Worm (Caenorhabditis elegans) whole organism, young adult: ENCODE measurements around the gene cope-1.

Source experiments
- B0019.2 ChIP-seq: fragments of 200-800 bp; sonication (Bioruptor generic); conservative IDR thresholded peaks from 2 replicates; pipeline ENCODE4 v1.3.6; 2022; ENCODE audit warnings: missing genetic modification reagents, missing genetic modification characterization, missing compliant biosample characterization
- B0261.1 ChIP-seq: sonication (generic microtip); optimal IDR thresholded peaks from 2 replicates; lab custom pipeline; 2016; ENCODE audit warnings: mild to moderate bottlenecking, missing genetic modification characterization, moderate library complexity, missing compliant biosample characterization
- B0336.3 ChIP-seq: fragments of 200-800 bp; sonication (Bioruptor generic); IDR thresholded peaks from 2 replicates; pipeline ENCODE4 v1.3.6; 2022; ENCODE audit warnings: missing genetic modification characterization, missing compliant biosample characterization
- C17E4.6 ChIP-seq: fragments of 200-800 bp; sonication (Bioruptor generic); IDR thresholded peaks from 2 replicates; pipeline ENCODE4 v1.3.6; 2022; ENCODE audit warnings: missing genetic modification reagents, missing genetic modification characterization, missing compliant biosample characterization
- F37B4.10 ChIP-seq: fragments of 200-800 bp; sonication (Bioruptor generic); IDR thresholded peaks from 2 replicates; pipeline ENCODE4 v1.3.6; 2022; ENCODE audit warnings: missing genetic modification characterization, missing compliant biosample characterization
- F57A8.1 ChIP-seq: fragments of 200-800 bp; sonication (Bioruptor generic); optimal IDR thresholded peaks from 2 replicates; lab custom pipeline; 2018; ENCODE audit warnings: mild to moderate bottlenecking, missing genetic modification characterization, moderate library complexity, missing compliant biosample characterization
- F57C9.4 ChIP-seq: sonication (generic microtip); optimal IDR thresholded peaks from 2 replicates; lab custom pipeline; 2017; ENCODE audit warnings: mild to moderate bottlenecking, missing genetic modification characterization, missing compliant biosample characterization
- T07F8.4 ChIP-seq: sonication (generic microtip); optimal IDR thresholded peaks from 2 replicates; lab custom pipeline; 2016; ENCODE audit warnings: mild to moderate bottlenecking, missing genetic modification characterization, moderate library complexity, missing compliant biosample characterization
- Y79H2A.3 ChIP-seq: fragments of 200-800 bp; sonication (Bioruptor generic); conservative IDR thresholded peaks from 2 replicates; pipeline ENCODE4 v1.3.6; 2022; ENCODE audit warnings: missing genetic modification reagents, missing genetic modification characterization, missing compliant biosample characterization
- ZK185.1 ChIP-seq: sonication (generic microtip); optimal IDR thresholded peaks from 2 replicates; lab custom pipeline; 2016; ENCODE audit warnings: mild to moderate bottlenecking, missing genetic modification characterization, missing compliant biosample characterization; ENCODE audit not compliant: poor library complexity, severe bottlenecking
- aptf-2 ChIP-seq: fragments of 200-800 bp; sonication (Bioruptor generic); conservative IDR thresholded peaks from 2 replicates; pipeline ENCODE4 v1.3.6; 2022; ENCODE audit warnings: missing genetic modification reagents, missing genetic modification characterization, missing compliant biosample characterization
- attf-6 ChIP-seq: fragments of 200-800 bp; sonication (Bioruptor generic); IDR thresholded peaks from 2 replicates; pipeline ENCODE4 v1.3.6; 2022; ENCODE audit warnings: missing genetic modification reagents, missing genetic modification characterization, missing compliant biosample characterization
- bed-2 ChIP-seq: fragments of 200-800 bp; sonication (Bioruptor generic); IDR thresholded peaks from 2 replicates; pipeline ENCODE4 v1.3.6; 2022; ENCODE audit warnings: missing genetic modification reagents, missing genetic modification characterization, missing compliant biosample characterization
- cebp-1 ChIP-seq, 2 experiments: fragments of 200-800 bp in 1 of 2; sonication (Bioruptor generic) in 1 of 2; sonication (generic microtip) in 1 of 2; IDR thresholded peaks in 1 of 2; optimal IDR thresholded peaks in 1 of 2; 2 replicates each; pipeline versions ENCODE4 v1.3.6 to Lab custom; 2017 to 2022; ENCODE audit warnings: missing compliant biosample characterization in 2 of 2, missing genetic modification characterization in 2 of 2, mild to moderate bottlenecking in 1 of 2, missing genetic modification reagents in 1 of 2, moderate library complexity in 1 of 2
- ceh-27 ChIP-seq: fragments of 200-800 bp; sonication (Bioruptor generic); optimal IDR thresholded peaks from 2 replicates; lab custom pipeline; 2018; ENCODE audit warnings: mild to moderate bottlenecking, missing genetic modification characterization, moderate library complexity, missing compliant biosample characterization
- ceh-79 ChIP-seq: sonication (generic microtip); optimal IDR thresholded peaks from 2 replicates; lab custom pipeline; 2017; ENCODE audit warnings: mild to moderate bottlenecking, missing genetic modification characterization, missing compliant biosample characterization
- die-1 ChIP-seq: sonication (generic microtip); optimal IDR thresholded peaks from 2 replicates; lab custom pipeline; 2016; ENCODE audit warnings: missing genotype, mild to moderate bottlenecking, missing genetic modification characterization, missing compliant biosample characterization
- dox-1 ChIP-seq: fragments of 200-800 bp; sonication (Bioruptor generic); IDR thresholded peaks from 2 replicates; pipeline ENCODE4 v1.3.6; 2022; ENCODE audit warnings: missing genetic modification reagents, missing genetic modification characterization, missing compliant biosample characterization
- egl-44 ChIP-seq: fragments of 200-800 bp; sonication (Bioruptor generic); IDR thresholded peaks from 2 replicates; pipeline ENCODE4 v1.3.6; 2022; ENCODE audit warnings: missing genetic modification reagents, missing genetic modification characterization, missing compliant biosample characterization
- ekl-4 ChIP-seq: fragments of 200-800 bp; sonication (Bioruptor generic); IDR thresholded peaks from 2 replicates; pipeline ENCODE4 v1.3.6; 2022; ENCODE audit warnings: missing genetic modification reagents, missing genetic modification characterization, missing compliant biosample characterization
- gei-17 ChIP-seq: fragments of 200-800 bp; sonication (Bioruptor generic); optimal IDR thresholded peaks from 2 replicates; lab custom pipeline; 2018; ENCODE audit warnings: mild to moderate bottlenecking, missing genetic modification characterization, missing compliant biosample characterization
- hrde-1 ChIP-seq: sonication (generic microtip); optimal IDR thresholded peaks from 2 replicates; lab custom pipeline; 2016; ENCODE audit warnings: missing genetic modification characterization, mild to moderate bottlenecking, missing compliant biosample characterization, moderate library complexity, missing genotype, missing genetic modification reagents, borderline replicate concordance
- let-526 ChIP-seq: fragments of 200-800 bp; sonication (Bioruptor generic); IDR thresholded peaks from 2 replicates; pipeline ENCODE4 v1.3.6; 2022; ENCODE audit warnings: missing genetic modification reagents, missing genetic modification characterization, missing compliant biosample characterization
- lin-35 ChIP-seq, 3 experiments: fragments of 150-350 bp in 2 of 3; sonication (generic microtip) in 1 of 3; optimal IDR thresholded peaks; 2 replicates each; lab custom pipeline; 2014 to 2018; ENCODE audit warnings: missing biosample characterization in 3 of 3, missing genetic modification characterization in 3 of 3, missing genetic modification reagents in 3 of 3
- lin-54 ChIP-seq: fragments of 200-800 bp; sonication (Bioruptor generic); optimal IDR thresholded peaks from 2 replicates; lab custom pipeline; 2018; ENCODE audit warnings: mild to moderate bottlenecking, missing genetic modification characterization, missing compliant biosample characterization
- lsl-1 ChIP-seq: fragments of 200-800 bp; sonication (Bioruptor generic); optimal IDR thresholded peaks from 2 replicates; lab custom pipeline; 2018; ENCODE audit warnings: mild to moderate bottlenecking, missing genetic modification characterization, moderate library complexity, missing compliant biosample characterization
- lsy-27 ChIP-seq: sonication (generic microtip); optimal IDR thresholded peaks from 2 replicates; lab custom pipeline; 2017; ENCODE audit warnings: missing genetic modification characterization, mild to moderate bottlenecking, missing compliant biosample characterization, antibody characterized with exemption, missing genotype, borderline replicate concordance; ENCODE audit not compliant: insufficient read depth
- madf-3 ChIP-seq: fragments of 200-800 bp; sonication (Bioruptor generic); IDR thresholded peaks from 2 replicates; pipeline ENCODE4 v1.3.6; 2022; ENCODE audit warnings: missing genetic modification reagents, missing genetic modification characterization, missing compliant biosample characterization
- madf-6 ChIP-seq: fragments of 200-800 bp; sonication (Bioruptor generic); IDR thresholded peaks from 2 replicates; pipeline ENCODE4 v1.3.6; 2022; ENCODE audit warnings: missing genetic modification reagents, missing genetic modification characterization, missing compliant biosample characterization
- madf-8 ChIP-seq: fragments of 200-800 bp; sonication (Bioruptor generic); conservative IDR thresholded peaks from 2 replicates; pipeline ENCODE4 v1.3.6; 2022; ENCODE audit warnings: missing genetic modification reagents, missing genetic modification characterization, missing compliant biosample characterization
- mcd-1 ChIP-seq: fragments of 200-800 bp; sonication (Bioruptor generic); IDR thresholded peaks from 2 replicates; pipeline ENCODE4 v1.3.6; 2022; ENCODE audit warnings: missing genetic modification reagents, missing genetic modification characterization, missing compliant biosample characterization
- nfya-1 ChIP-seq: sonication (generic microtip); optimal IDR thresholded peaks from 2 replicates; lab custom pipeline; 2017; ENCODE audit warnings: antibody characterized with exemption, missing compliant biosample characterization, missing genetic modification characterization, borderline replicate concordance; ENCODE audit not compliant: insufficient read depth
- nhr-120 ChIP-seq: fragments of 200-800 bp; sonication (Bioruptor generic); IDR thresholded peaks from 2 replicates; pipeline ENCODE4 v1.3.6; 2022; ENCODE audit warnings: missing genetic modification characterization, missing compliant biosample characterization
- nhr-179 ChIP-seq: sonication (generic microtip); optimal IDR thresholded peaks from 2 replicates; lab custom pipeline; 2016; ENCODE audit warnings: mild to moderate bottlenecking, missing genetic modification characterization, missing compliant biosample characterization
- nhr-27 ChIP-seq: fragments of 200-800 bp; sonication (Bioruptor generic); optimal IDR thresholded peaks from 2 replicates; lab custom pipeline; 2018; ENCODE audit warnings: mild to moderate bottlenecking, missing genetic modification characterization, moderate library complexity, missing compliant biosample characterization
- pbrm-1 ChIP-seq: fragments of 200-800 bp; sonication (Bioruptor generic); IDR thresholded peaks from 2 replicates; pipeline ENCODE4 v1.3.6; 2022; ENCODE audit warnings: missing genetic modification reagents, missing genetic modification characterization, missing compliant biosample characterization
- pha-4 ChIP-seq: fragments of 150-350 bp; sonication (generic microtip); optimal IDR thresholded peaks from 2 replicates; lab custom pipeline; 2014; ENCODE audit warnings: missing biosample characterization, missing genetic modification reagents, missing genetic modification characterization
- rcor-1 ChIP-seq: fragments of 200-800 bp; sonication (Bioruptor generic); IDR thresholded peaks from 2 replicates; pipeline ENCODE4 v1.3.6; 2022; ENCODE audit warnings: missing genetic modification reagents, missing genetic modification characterization, missing compliant biosample characterization
- rec-8 ChIP-seq, 2 experiments: sonication (generic microtip); optimal IDR thresholded peaks; 2 replicates each; lab custom pipeline; 2016; ENCODE audit warnings: mild to moderate bottlenecking in 2 of 2, missing genetic modification characterization in 2 of 2, missing genetic modification reagents in 2 of 2, missing genotype in 2 of 2, missing biosample characterization in 1 of 2, missing compliant biosample characterization in 1 of 2, moderate library complexity in 1 of 2
- rpc-1 ChIP-seq, 2 experiments: fragments of 150-350 bp in 1 of 2; sonication (generic microtip) in 1 of 2; optimal IDR thresholded peaks; 2 replicates each; lab custom pipeline; 2014 to 2018; ENCODE audit warnings: missing biosample characterization in 1 of 2, missing genetic modification characterization in 1 of 2, missing genetic modification reagents in 1 of 2, missing genotype in 1 of 2
- tbp1 ChIP-seq: fragments of 200-800 bp; sonication (Bioruptor generic); optimal IDR thresholded peaks from 2 replicates; lab custom pipeline; 2018; ENCODE audit warnings: mild to moderate bottlenecking, missing genetic modification characterization, missing compliant biosample characterization
- tbx-9 ChIP-seq: sonication (generic microtip); optimal IDR thresholded peaks from 2 replicates; lab custom pipeline; 2016; ENCODE audit warnings: borderline replicate concordance, missing genetic modification characterization, inconsistent platforms, missing compliant biosample characterization
- unc-130 ChIP-seq: sonication (generic microtip); optimal IDR thresholded peaks from 2 replicates; lab custom pipeline; 2016; ENCODE audit warnings: missing genetic modification reagents, missing genetic modification characterization, missing compliant biosample characterization
- unc-62 ChIP-seq: fragments of 150-350 bp; optimal IDR thresholded peaks from 2 replicates; lab custom pipeline; 2014; ENCODE audit warnings: missing biosample characterization, missing genetic modification reagents, missing genetic modification characterization
- ztf-3 ChIP-seq: fragments of 200-800 bp; sonication (Bioruptor generic); optimal IDR thresholded peaks from 2 replicates; lab custom pipeline; 2018; ENCODE audit warnings: mild to moderate bottlenecking, missing genetic modification characterization, missing compliant biosample characterization
- ztf-6 ChIP-seq: fragments of 200-800 bp; sonication (Bioruptor generic); IDR thresholded peaks from 2 replicates; pipeline ENCODE4 v1.3.6; 2022; ENCODE audit warnings: missing genetic modification reagents, missing genetic modification characterization, missing compliant biosample characterization

The cope-1 gene

ce11 chrIII:13465918-13466592, 40.0 kb downstream of the cope-1 start, which contains the start of gene cdk-5 (continued):
- peak; percentile 51 for TF ChIP-seq lsl-1 (GFP tag; lab: Kevin White, UChicago)
- no peak for TF ChIP-seq unc-62 (GFP tag; lab: Kevin White, UChicago)
- TF ChIP-seq pha-4 (tag; lab: Kevin White, UChicago): peak; percentile 69
- TF ChIP-seq F37B4.10 (GFP tag; lab: Robert Waterston, UW): no peak
- TF ChIP-seq nhr-27 (tag; lab: Kevin White, UChicago): no peak
- no peak for TF ChIP-seq tbx-9
- TF ChIP-seq rcor-1 (GFP tag; lab: Robert Waterston, UW): peak; percentile 67
- TF ChIP-seq cebp-1 (GFP tag; IDR thresholded peaks at IDR 0.05; lab: Robert Waterston, UW): no peak
- TF ChIP-seq cebp-1 (tag; optimal IDR thresholded peaks at IDR 0.05; lab: Kevin White, UChicago): peak; percentile 68
- TF ChIP-seq nhr-179 (tag; lab: Kevin White, UChicago): no peak
- TF ChIP-seq unc-130 (GFP tag; lab: Kevin White, UChicago): no peak
- no peak for TF ChIP-seq rec-8 (tag; optimal IDR thresholded peaks at IDR 0.05; lab: Kevin White, UChicago)
- TF ChIP-seq tbp1 (GFP tag; lab: Kevin White, UChicago): peak; percentile 51
- peak; percentile 27 for TF ChIP-seq ceh-27 (GFP tag; lab: Kevin White, UChicago)
- peak; percentile 68 for TF ChIP-seq mcd-1 (GFP tag; lab: Robert Waterston, UW)
- TF ChIP-seq madf-6 (GFP tag; lab: Robert Waterston, UW): peak; percentile 66
- no peak for TF ChIP-seq nfya-1 (tag; lab: Kevin White, UChicago)
- peak; percentile 77; the same call in 1 of the 2 replicates for TF ChIP-seq pbrm-1 (GFP tag; lab: Robert Waterston, UW)
- no peak for TF ChIP-seq B0019.2
- TF ChIP-seq madf-3 (GFP tag; lab: Robert Waterston, UW): no peak
- TF ChIP-seq gei-17 (GFP tag; lab: Kevin White, UChicago): peak; percentile 30
- TF ChIP-seq T07F8.4 (tag; lab: Kevin White, UChicago): no peak
- no peak for TF ChIP-seq ZK185.1 (tag; lab: Kevin White, UChicago)
- TF ChIP-seq hrde-1 (tag; lab: Kevin White, UChicago): no peak
- TF ChIP-seq dox-1 (GFP tag; lab: Robert Waterston, UW): 0 out of 2 replicates have a peak, but pooled peaks have one; percentile 31
- TF ChIP-seq Y79H2A.3: no peak
- peak; percentile 86 for TF ChIP-seq ekl-4 (GFP tag; lab: Robert Waterston, UW)
- TF ChIP-seq lin-54 (GFP tag; lab: Kevin White, UChicago): peak; percentile 84
- no peak for TF ChIP-seq attf-6 (GFP tag; lab: Robert Waterston, UW)
- no peak for TF ChIP-seq ztf-3
- no peak for TF ChIP-seq aptf-2
- TF ChIP-seq B0336.3: peak; percentile 51; the same call in 1 of the 2 replicates
- no peak for TF ChIP-seq nhr-120 (GFP tag; lab: Robert Waterston, UW)
- no peak for TF ChIP-seq F57A8.1 (GFP tag; lab: Kevin White, UChicago)
- TF ChIP-seq madf-8 (GFP tag; lab: Robert Waterston, UW): no peak
- no peak for TF ChIP-seq C17E4.6 (GFP tag; lab: Robert Waterston, UW)
- TF ChIP-seq rpc-1 (optimal IDR thresholded peaks at IDR 0.05; lab: Kevin White, UChicago): no peak
- no peak for TF ChIP-seq rpc-1 (tag; optimal IDR thresholded peaks at IDR 0.05; lab: Kevin White, UChicago)
- TF ChIP-seq die-1: no peak
- no peak for TF ChIP-seq B0261.1 (tag; lab: Kevin White, UChicago)
- TF ChIP-seq egl-44 (GFP tag; lab: Robert Waterston, UW): no peak
- TF ChIP-seq lin-35 (GFP tag; optimal IDR thresholded peaks at IDR 0.05; lab: Kevin White, UChicago): peak in 1 of 3 experiments; percentile 82
- TF ChIP-seq let-526 (GFP tag; lab: Robert Waterston, UW): no peak
- TF ChIP-seq bed-2 (GFP tag; lab: Robert Waterston, UW): no peak
- TF ChIP-seq ceh-79 (tag; lab: Kevin White, UChicago): no peak
- no peak for TF ChIP-seq lsy-27 (tag; lab: Kevin White, UChicago)
- no peak for TF ChIP-seq ztf-6 (GFP tag; lab: Robert Waterston, UW)
- TF ChIP-seq F57C9.4 (tag; lab: Kevin White, UChicago): no peak
